Worm (Caenorhabditis elegans): ENCODE data around the gene F58G1.3.

F58G1.3 gene

DNA sequence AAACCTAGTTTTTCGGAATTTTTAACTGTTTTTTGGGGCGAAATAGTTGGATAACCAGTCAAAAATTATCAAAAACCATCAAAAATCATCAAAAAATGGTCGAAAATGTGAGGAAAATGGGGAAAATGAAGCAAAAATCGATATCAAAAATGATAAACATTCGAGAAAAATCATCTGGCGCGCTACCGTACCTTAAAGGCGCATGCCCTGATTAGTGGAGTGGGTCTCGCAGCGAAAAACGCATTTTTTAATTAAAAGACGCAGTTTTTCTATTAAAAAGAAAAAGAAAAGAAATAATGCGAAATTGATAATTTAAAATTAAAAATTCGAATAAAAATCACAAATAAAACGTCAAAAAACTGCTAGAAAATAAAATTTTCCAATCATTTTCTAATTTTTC is 47.7 kb downstream of the F58G1.3 start, which contains the start of gene F35C5.1:
Gene F35C5.1, plus strand, starts transcription at position 399 of the 400 bp plus-strand sequence.
- TF ChIP-seq crh-2 (tag; optimal IDR thresholded peaks at IDR 0.05) (no peak), unc-55 (GFP tag; optimal IDR thresholded peaks at IDR 0.05) (no peak), nhr-237 (tag; optimal IDR thresholded peaks at IDR 0.05) (no peak), sma-9 (GFP tag; optimal IDR thresholded peaks at IDR 0.05) (no peak), sma-9 (tag; optimal IDR thresholded peaks at IDR 0.05) (no peak), nhr-77 (tag; optimal IDR thresholded peaks at IDR 0.05) (no peak), ztf-1 (GFP tag; conservative IDR thresholded peaks at IDR 0.05) (no peak), snpc-4 (tag; optimal IDR thresholded peaks at IDR 0.05) (no peak), unc-62 (GFP tag; optimal IDR thresholded peaks at IDR 0.05) (no peak), elt-1 (tag; optimal IDR thresholded peaks at IDR 0.05) (no peak), zag-1 (tag; optimal IDR thresholded peaks at IDR 0.05) (no peak), mbf-1 (tag; optimal IDR thresholded peaks at IDR 0.05) (no peak), gmeb-1 (tag; optimal IDR thresholded peaks at IDR 0.05) (no peak), elt-3 (tag; optimal IDR thresholded peaks at IDR 0.05) (no peak), ZK546.5 (tag; optimal IDR thresholded peaks at IDR 0.05) (no peak), lin-39 (tag; optimal IDR thresholded peaks at IDR 0.05) (no peak), R02D3.7 (tag; optimal IDR thresholded peaks at IDR 0.05) (no peak), blmp-1 (tag; optimal IDR thresholded peaks at IDR 0.05; ENCODE audit: insufficient read depth) (no peak), nhr-129 (tag; optimal IDR thresholded peaks at IDR 0.05) (no peak), lin-13 (GFP tag; optimal IDR thresholded peaks at IDR 0.05) (no peak)

DNA sequence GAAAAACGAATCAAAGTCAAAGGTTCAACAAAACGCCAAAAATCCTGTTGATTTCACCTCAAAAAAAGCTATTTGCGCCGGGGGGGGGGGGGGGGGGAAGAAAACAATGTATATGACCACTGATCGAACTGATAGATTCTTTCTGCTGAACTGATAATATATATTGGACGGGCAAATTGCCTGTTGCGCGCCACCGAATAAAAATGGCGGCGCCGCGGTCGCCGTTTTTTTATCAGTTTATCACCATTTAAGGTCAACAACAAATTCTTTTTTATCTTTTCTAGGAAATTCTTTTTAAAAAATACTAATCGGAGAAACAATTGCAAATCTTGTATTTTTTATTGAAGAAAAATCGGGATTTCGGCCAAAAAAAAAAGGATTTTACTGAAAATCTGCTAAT is 48.4 kb downstream of the F58G1.3 start:
- TF ChIP-seq blmp-1 (tag; optimal IDR thresholded peaks at IDR 0.05; ENCODE audit: insufficient read depth) (no peak), zag-1 (tag; optimal IDR thresholded peaks at IDR 0.05) (no peak), gmeb-1 (tag; optimal IDR thresholded peaks at IDR 0.05) (peak; percentile 7), lin-39 (tag; optimal IDR thresholded peaks at IDR 0.05) (no peak), fos-1 (tag; optimal IDR thresholded peaks at IDR 0.05) (peak; percentile 36)

DNA sequence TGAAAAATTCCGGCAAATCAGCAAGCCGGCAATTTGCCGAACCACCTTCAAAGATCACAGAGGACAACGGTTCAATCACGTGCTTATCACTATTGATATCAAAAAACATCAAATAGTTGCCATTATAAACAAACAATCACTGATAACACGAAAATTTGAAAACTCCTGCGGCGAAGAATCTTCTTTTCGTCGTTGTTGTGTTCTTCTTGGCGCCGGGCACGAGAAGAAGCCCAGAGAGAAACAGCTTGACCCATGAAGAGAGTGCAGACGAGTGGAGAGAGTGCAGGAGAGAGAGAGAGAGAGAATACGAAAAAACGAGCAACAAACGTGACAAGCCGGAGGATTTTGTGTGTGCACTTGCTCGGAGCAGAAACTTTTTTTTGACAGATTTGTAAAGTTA is 49.4 kb downstream of the F58G1.3 start:
- TF ChIP-seq mab-5 (tag; optimal IDR thresholded peaks at IDR 0.05) (no peak), peb-1 (tag; optimal IDR thresholded peaks at IDR 0.05) (no peak), aly-2 (tag; optimal IDR thresholded peaks at IDR 0.05) (no peak), nhr-77 (tag; optimal IDR thresholded peaks at IDR 0.05) (no peak), nhr-237 (tag; optimal IDR thresholded peaks at IDR 0.05) (no peak), skn-1 (tag; optimal IDR thresholded peaks at IDR 0.05) (no peak), snpc-4 (tag; optimal IDR thresholded peaks at IDR 0.05) (no peak), egl-27 (tag; optimal IDR thresholded peaks at IDR 0.05) (peak; percentile 24), nhr-12 (tag; optimal IDR thresholded peaks at IDR 0.05) (no peak), ama-1 (optimal IDR thresholded peaks at IDR 0.05) (no peak), sma-3 (GFP tag; optimal IDR thresholded peaks at IDR 0.05) (peak; percentile 26), mbf-1 (tag; optimal IDR thresholded peaks at IDR 0.05) (no peak), blmp-1 (tag; optimal IDR thresholded peaks at IDR 0.05; ENCODE audit: insufficient read depth) (no peak), Y55F3AM.14 (GFP tag; optimal IDR thresholded peaks at IDR 0.05) (no peak), nhr-23 (tag; optimal IDR thresholded peaks at IDR 0.05) (no peak), ztf-1 (GFP tag; conservative IDR thresholded peaks at IDR 0.05) (no peak), lin-13 (GFP tag; optimal IDR thresholded peaks at IDR 0.05) (no peak), ZK546.5 (tag; optimal IDR thresholded peaks at IDR 0.05) (no peak), crh-2 (tag; optimal IDR thresholded peaks at IDR 0.05) (peak; percentile 66), gmeb-1 (tag; optimal IDR thresholded peaks at IDR 0.05) (peak; percentile 54), unc-62 (GFP tag; optimal IDR thresholded peaks at IDR 0.05) (no peak), nhr-10 (tag; optimal IDR thresholded peaks at IDR 0.05) (no peak), ztf-11 (tag; optimal IDR thresholded peaks at IDR 0.05) (no peak), ztf-4 (tag; optimal IDR thresholded peaks at IDR 0.05) (no peak), fos-1 (tag; optimal IDR thresholded peaks at IDR 0.05) (peak; percentile 79), nhr-6 (tag; optimal IDR thresholded peaks at IDR 0.05) (no peak), nhr-21 (tag; optimal IDR thresholded peaks at IDR 0.05) (no peak), alr-1 (tag; optimal IDR thresholded peaks at IDR 0.05) (no peak), nhr-25 (tag; optimal IDR thresholded peaks at IDR 0.05) (no peak), mdl-1 (tag; optimal IDR thresholded peaks at IDR 0.05) (peak; percentile 10 to 81), lin-11 (tag; optimal IDR thresholded peaks at IDR 0.05) (no peak), unc-55 (GFP tag; optimal IDR thresholded peaks at IDR 0.05) (peak; percentile 18), nhr-129 (tag; optimal IDR thresholded peaks at IDR 0.05) (peak; percentile 74), elt-1 (tag; optimal IDR thresholded peaks at IDR 0.05) (no peak), lin-39 (tag; optimal IDR thresholded peaks at IDR 0.05) (no peak), lsy-2 (tag; optimal IDR thresholded peaks at IDR 0.05) (peak in 1 of 2 experiments; percentile 50), nhr-11 (tag; optimal IDR thresholded peaks at IDR 0.05) (no peak), ceh-82 (tag; optimal IDR thresholded peaks at IDR 0.05) (no peak), C34F6.9 (tag; optimal IDR thresholded peaks at IDR 0.05) (peak; percentile 43), sem-4 (tag; optimal IDR thresholded peaks at IDR 0.05) (no peak), unc-39 (tag; optimal IDR thresholded peaks at IDR 0.05) (no peak), zag-1 (tag; optimal IDR thresholded peaks at IDR 0.05) (no peak), elt-3 (tag; optimal IDR thresholded peaks at IDR 0.05) (no peak), sma-9 (GFP tag; optimal IDR thresholded peaks at IDR 0.05) (peak; percentile 66), sma-9 (tag; optimal IDR thresholded peaks at IDR 0.05) (no peak), dmd-4 (tag; optimal IDR thresholded peaks at IDR 0.05) (no peak), ceh-16 (tag; optimal IDR thresholded peaks at IDR 0.05) (no peak)

Measured in whole organism, L2 larva.